Worm (Caenorhabditis elegans): ENCODE measurements around the gene B0410.3.

ce11 chrX:2902854-2903253, 11.6 kb upstream of the B0410.3 start:
- no peak for TF ChIP-seq tbx-37 (GFP tag; conservative IDR thresholded peaks at IDR 0.05)
- no peak for TF ChIP-seq B0310.2 (tag; optimal IDR thresholded peaks at IDR 0.05)
- TF ChIP-seq ets-7 (tag; optimal IDR thresholded peaks at IDR 0.05), result no peak
- TF ChIP-seq sea-1 (GFP tag; conservative IDR thresholded peaks at IDR 0.05), result no peak
- no peak for TF ChIP-seq ama-1 (optimal IDR thresholded peaks at IDR 0.05)
- TF ChIP-seq F13C5.2 (tag; optimal IDR thresholded peaks at IDR 0.05), result no peak
- TF ChIP-seq ceh-13 (GFP tag; optimal IDR thresholded peaks at IDR 0.05), result no peak
- no peak for TF ChIP-seq hnd-1 (tag; optimal IDR thresholded peaks at IDR 0.05)
- TF ChIP-seq scrt-1 (GFP tag; IDR thresholded peaks at IDR 0.05), result no peak
- TF ChIP-seq tra-4 (tag; optimal IDR thresholded peaks at IDR 0.05), result no peak
- TF ChIP-seq tbx-11 (GFP tag; IDR thresholded peaks at IDR 0.05), result no peak
- no peak for TF ChIP-seq flt-1 (GFP tag; IDR thresholded peaks at IDR 0.05)
- no peak for TF ChIP-seq ceh-36 (tag; optimal IDR thresholded peaks at IDR 0.05)

Data from whole organism, early embryonic.